Worm (Caenorhabditis elegans): ENCODE results near the gene mom-2.

mom-2 gene

DNA sequence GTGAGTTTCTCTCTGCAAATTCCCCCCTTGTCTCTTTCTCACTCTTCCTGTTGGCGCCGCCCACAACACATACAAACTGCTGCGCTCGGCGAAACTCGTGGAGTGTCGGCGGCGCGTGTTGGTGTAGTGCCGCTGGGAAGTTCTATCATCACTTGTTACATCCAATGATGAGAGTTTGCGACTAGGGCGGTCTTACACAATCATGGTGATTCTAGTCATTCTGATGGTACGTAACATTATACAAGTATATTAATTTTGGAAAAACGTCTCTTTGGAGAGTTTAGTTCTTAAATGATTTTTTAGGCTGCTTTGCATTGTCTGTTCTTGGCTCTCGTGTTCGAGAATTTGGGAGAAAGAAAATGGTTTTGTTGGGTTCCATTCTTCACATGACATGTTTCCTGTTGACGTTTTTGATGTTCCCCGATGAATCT, 6.8 kb upstream of the mom-2 start (continued):
- TF ChIP-seq ama-1 (optimal IDR thresholded peaks at IDR 0.05) (peak; percentile 95), ama-1 (GFP tag; optimal IDR thresholded peaks at IDR 0.05) (peak; percentile 30 to 43), athp-1 (tag; optimal IDR thresholded peaks at IDR 0.05) (peak; percentile 71), ets-4 (GFP tag; optimal IDR thresholded peaks at IDR 0.05) (peak; percentile 34), ceh-91 (GFP tag; IDR thresholded peaks at IDR 0.05) (peak; percentile 47), snpc-1.1 (tag; optimal IDR thresholded peaks at IDR 0.05; ENCODE audit: insufficient read depth) (peak; percentile 99), F39B2.1 (GFP tag; IDR thresholded peaks at IDR 0.05) (peak; percentile 72; the same call in 1 of the 2 replicates), lsl-1 (GFP tag; optimal IDR thresholded peaks at IDR 0.05) (peak; percentile 81), ccch-3 (GFP tag; optimal IDR thresholded peaks at IDR 0.05) (no peak), F22D6.2 (tag; optimal IDR thresholded peaks at IDR 0.05) (peak; percentile 27), F52B5.7 (tag; optimal IDR thresholded peaks at IDR 0.05) (peak; percentile 46), ztf-3 (GFP tag; optimal IDR thresholded peaks at IDR 0.05) (peak; percentile 15), Y95B8A.8 (GFP tag; IDR thresholded peaks at IDR 0.05) (no peak), aptf-2 (GFP tag; conservative IDR thresholded peaks at IDR 0.05) (peak; percentile 92), snpc-3.4 (tag; optimal IDR thresholded peaks at IDR 0.05) (peak; percentile 99), B0261.1 (tag; optimal IDR thresholded peaks at IDR 0.05) (peak; percentile 42), F10E7.11 (tag; optimal IDR thresholded peaks at IDR 0.05) (peak; percentile 55), sptf-2 (GFP tag; optimal IDR thresholded peaks at IDR 0.05) (peak; percentile 93), ceh-40 (GFP tag; IDR thresholded peaks at IDR 0.05) (no peak), egrh-3 (GFP tag; IDR thresholded peaks at IDR 0.05) (peak; percentile 50; the same call in 1 of the 2 replicates), F49E8.2 (tag; optimal IDR thresholded peaks at IDR 0.05; ENCODE audit: insufficient read depth) (peak; percentile 96), ztf-22 (GFP tag; optimal IDR thresholded peaks at IDR 0.05) (no peak), zim-3 (tag; optimal IDR thresholded peaks at IDR 0.05) (peak; percentile 0), madf-8 (GFP tag; conservative IDR thresholded peaks at IDR 0.05) (peak; percentile 66), unc-130 (GFP tag; optimal IDR thresholded peaks at IDR 0.05) (peak; percentile 79), repo-1 (tag; optimal IDR thresholded peaks at IDR 0.05) (peak; percentile 85), ztf-26 (tag; optimal IDR thresholded peaks at IDR 0.05) (no peak), xnd-1 (tag; optimal IDR thresholded peaks at IDR 0.05) (peak; percentile 79), let-607 (tag; optimal IDR thresholded peaks at IDR 0.05) (peak; percentile 43 to 59), somi-1 (GFP tag; optimal IDR thresholded peaks at IDR 0.05) (peak; percentile 17), hrde-1 (tag; optimal IDR thresholded peaks at IDR 0.05; ENCODE audit: borderline replicate concordance) (peak; percentile 89), dpff-1 (tag; optimal IDR thresholded peaks at IDR 0.05) (no peak), nhr-120 (GFP tag; IDR thresholded peaks at IDR 0.05) (no peak), pha-4 (tag; optimal IDR thresholded peaks at IDR 0.05) (no peak), mxl-1 (tag; optimal IDR thresholded peaks at IDR 0.05) (no peak), lin-26 (GFP tag; IDR thresholded peaks at IDR 0.05) (peak; percentile 54), attf-5 (GFP tag; optimal IDR thresholded peaks at IDR 0.05) (peak; percentile 46), Y53F4B.3 (GFP tag; IDR thresholded peaks at IDR 0.05) (no peak), T26A5.8 (tag; optimal IDR thresholded peaks at IDR 0.05) (no peak), F55B11.4 (tag; optimal IDR thresholded peaks at IDR 0.05; ENCODE audit: borderline replicate concordance, insufficient read depth) (no peak), T07F8.4 (tag; optimal IDR thresholded peaks at IDR 0.05) (peak; percentile 54), attf-6 (GFP tag; IDR thresholded peaks at IDR 0.05) (peak; percentile 95; the same call in 1 of the 2 replicates), F23B12.7 (tag; optimal IDR thresholded peaks at IDR 0.05; ENCODE audit: insufficient read depth) (peak; percentile 94), nhr-179 (tag; optimal IDR thresholded peaks at IDR 0.05) (peak; percentile 57), nfyb-1 (GFP tag; IDR thresholded peaks at IDR 0.05) (peak; percentile 92), snpc-1.3 (tag; optimal IDR thresholded peaks at IDR 0.05; ENCODE audit: insufficient read depth) (peak; percentile 98), Y53G8AR.9 (GFP tag; conservative IDR thresholded peaks at IDR 0.05) (peak; percentile 85), hmg-20 (GFP tag; IDR thresholded peaks at IDR 0.05) (peak; percentile 82)

Measured in whole organism, young adult.